Fruit fly (Drosophila melanogaster) whole organism, wandering third instar larva: ENCODE data around the gene CG14613.
A peak's percentile ranks its signal among the peaks of the same experiment; 100 is the strongest.

Experiments
- Abd-B ChIP-seq: fragments of >200 bp; optimal IDR thresholded peaks from 2 replicates; lab custom pipeline; 2017; ENCODE audit warnings: missing biosample characterization, missing genetic modification characterization
- CG9705 ChIP-seq: fragments of 200-800 bp; sonication (Bioruptor generic); optimal IDR thresholded peaks from 2 replicates; lab custom pipeline; 2018; ENCODE audit warnings: missing biosample characterization, mild to moderate bottlenecking, missing genetic modification characterization
- CrebA ChIP-seq: fragments of 200-800 bp; sonication (Bioruptor generic); optimal IDR thresholded peaks from 2 replicates; lab custom pipeline; 2016; ENCODE audit warnings: missing biosample characterization, mild to moderate bottlenecking, missing genetic modification characterization, borderline replicate concordance
- Dfd ChIP-seq: fragments of >200 bp; optimal IDR thresholded peaks from 2 replicates; lab custom pipeline; 2017; ENCODE audit warnings: missing biosample characterization, missing genetic modification characterization
- Dif ChIP-seq: fragments of 200-275, 200-300 bp; sonication (Bioruptor generic); optimal IDR thresholded peaks from 2 replicates; lab custom pipeline; 2018; ENCODE audit warnings: missing biosample characterization, missing genetic modification characterization; ENCODE audit not compliant: partially characterized antibody
- GATAd ChIP-seq: sonication (Bioruptor generic); optimal IDR thresholded peaks from 2 replicates; lab custom pipeline; 2016; ENCODE audit warnings: missing biosample characterization, missing genetic modification characterization
- Hnf4 ChIP-seq: fragments of 200-800 bp; sonication (Bioruptor generic); optimal IDR thresholded peaks from 2 replicates; lab custom pipeline; 2016; ENCODE audit warnings: missing biosample characterization, mild to moderate bottlenecking, missing genetic modification characterization
- Hr83 ChIP-seq: fragments of 200-300 bp; sonication (Bioruptor generic); optimal IDR thresholded peaks from 2 replicates; lab custom pipeline; 2016; ENCODE audit warnings: missing biosample characterization, mild to moderate bottlenecking, missing genetic modification characterization, moderate library complexity; ENCODE audit not compliant: poor library complexity, severe bottlenecking
- Jra ChIP-seq: sonication (Bioruptor generic); optimal IDR thresholded peaks from 2 replicates; lab custom pipeline; 2016; ENCODE audit warnings: missing biosample characterization, missing genetic modification characterization
- Mio ChIP-seq: sonication (Bioruptor generic); optimal IDR thresholded peaks from 2 replicates; lab custom pipeline; 2016; ENCODE audit warnings: missing biosample characterization, missing genetic modification characterization
- Myc ChIP-seq: fragments of >200 bp; optimal IDR thresholded peaks from 2 replicates; lab custom pipeline; 2017
- N ChIP-seq: fragments of >200 bp; optimal IDR thresholded peaks from 2 replicates; lab custom pipeline; 2018; ENCODE audit warnings: missing biosample characterization, missing external identifiers, missing genetic modification characterization
- OdsH ChIP-seq: fragments of 200-800 bp; sonication (Bioruptor generic); optimal IDR thresholded peaks from 2 replicates; lab custom pipeline; 2016; ENCODE audit warnings: missing biosample characterization, mild to moderate bottlenecking, missing genetic modification characterization
- Rel ChIP-seq, 2 experiments: fragments of 200-800 bp; sonication (Bioruptor generic) in 1 of 2; optimal IDR thresholded peaks; 2 replicates in 1 of 2; 3 replicates in 1 of 2; lab custom pipeline; 2016 to 2019; ENCODE audit warnings: mild to moderate bottlenecking in 2 of 2, missing biosample characterization in 2 of 2, missing genetic modification characterization in 2 of 2, moderate library complexity in 1 of 2
- Sp1 ChIP-seq: fragments of 200-800 bp; sonication (Bioruptor generic); optimal IDR thresholded peaks from 3 replicates; lab custom pipeline; 2019; ENCODE audit warnings: missing biosample characterization, mild to moderate bottlenecking, missing genetic modification characterization, moderate library complexity
- Vsx2 ChIP-seq: fragments of 200-300, 225-300 bp; sonication (Bioruptor generic); optimal IDR thresholded peaks from 2 replicates; lab custom pipeline; 2018; ENCODE audit warnings: missing biosample characterization, missing genetic modification characterization; ENCODE audit not compliant: partially characterized antibody
- brk ChIP-seq: fragments of 200-800 bp; sonication (Bioruptor generic); optimal IDR thresholded peaks from 2 replicates; lab custom pipeline; 2016; ENCODE audit warnings: missing biosample characterization, mild to moderate bottlenecking, missing genetic modification characterization
- dl ChIP-seq, 2 experiments: fragments of 175-275, 200-275 bp in 1 of 2; fragments of 200-275 bp in 1 of 2; sonication (Bioruptor generic); optimal IDR thresholded peaks; lab custom pipeline; 2018; ENCODE audit warnings: mild to moderate bottlenecking in 2 of 2, missing biosample characterization in 2 of 2, missing genetic modification characterization in 2 of 2, moderate library complexity in 2 of 2; ENCODE audit not compliant: partially characterized antibody in 2 of 2, insufficient read depth in 1 of 2
- dmrt93B ChIP-seq: fragments of 200-800 bp; sonication (Bioruptor generic); optimal IDR thresholded peaks from 2 replicates; lab custom pipeline; 2018; ENCODE audit warnings: missing biosample characterization, mild to moderate bottlenecking, missing genetic modification characterization
- ey ChIP-seq: fragments of 200-800 bp; sonication (Bioruptor generic); optimal IDR thresholded peaks from 2 replicates; lab custom pipeline; 2016; ENCODE audit warnings: missing biosample characterization, missing genetic modification characterization
- foxo ChIP-seq, 2 experiments: fragments of 200-800 bp; sonication (Bioruptor generic); optimal IDR thresholded peaks; 2 replicates in 1 of 2; 3 replicates in 1 of 2; lab custom pipeline; 2016 to 2017; ENCODE audit warnings: missing biosample characterization in 2 of 2, missing genetic modification characterization in 2 of 2
- h ChIP-seq: fragments of 200-800 bp; sonication (Bioruptor generic); optimal IDR thresholded peaks from 3 replicates; lab custom pipeline; 2016; ENCODE audit warnings: missing biosample characterization, mild to moderate bottlenecking, missing genetic modification characterization
- lola ChIP-seq: fragments of >200 bp; optimal IDR thresholded peaks from 2 replicates; lab custom pipeline; 2017; ENCODE audit warnings: missing biosample characterization, missing genetic modification characterization
- pan ChIP-seq: fragments of >200 bp; optimal IDR thresholded peaks from 2 replicates; lab custom pipeline; 2017
- psq ChIP-seq: fragments of 200-800 bp; sonication (Bioruptor generic); optimal IDR thresholded peaks from 3 replicates; lab custom pipeline; 2017; ENCODE audit warnings: missing biosample characterization, mild to moderate bottlenecking, missing genetic modification characterization, moderate library complexity
- rgr ChIP-seq: fragments of 200-800 bp; sonication (Bioruptor generic); optimal IDR thresholded peaks from 3 replicates; lab custom pipeline; 2016; ENCODE audit warnings: missing biosample characterization, mild to moderate bottlenecking, missing genetic modification characterization
- sage ChIP-seq: fragments of 200-800 bp; sonication (Bioruptor generic); optimal IDR thresholded peaks from 2 replicates; lab custom pipeline; 2016; ENCODE audit warnings: missing biosample characterization, mild to moderate bottlenecking, missing genetic modification characterization
- tai ChIP-seq: sonication (Bioruptor generic); optimal IDR thresholded peaks from 2 replicates; lab custom pipeline; 2016; ENCODE audit warnings: missing biosample characterization, missing genetic modification characterization

The CG14613 gene

DNA sequence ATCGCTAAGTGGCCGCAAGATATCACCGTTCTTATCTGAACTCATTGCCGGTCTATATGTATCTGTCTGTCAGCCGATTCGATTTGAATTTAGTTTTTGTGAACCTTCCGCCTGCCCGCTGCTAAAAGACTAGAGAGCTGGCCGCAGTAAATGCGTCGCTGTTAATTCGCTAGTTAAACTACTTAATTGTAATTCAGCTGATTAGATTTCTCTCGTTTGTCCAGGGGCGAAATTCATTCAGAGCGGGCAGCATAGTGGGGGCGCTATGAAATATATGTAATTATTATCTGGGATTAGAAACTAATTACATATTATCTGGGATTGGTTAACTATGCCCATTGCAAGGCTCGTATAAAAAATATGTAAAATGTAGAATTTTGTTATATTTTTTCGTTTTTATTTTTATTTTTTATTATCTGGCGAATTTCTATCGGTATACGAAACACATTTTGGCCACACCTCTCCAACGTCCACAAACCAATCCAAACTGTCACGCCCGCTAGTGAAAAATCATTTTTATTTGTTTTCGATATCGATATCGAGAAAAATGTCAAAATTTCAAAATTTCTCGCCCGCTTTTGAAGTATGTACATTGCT is 22.5 kb downstream of the CG14613 start, which contains the start of the genes CG14615 and tilB:
Gene CG14615, minus strand, starts transcription at position 301 of the 597 bp plus-strand sequence.
Gene tilB, plus strand, starts transcription at position 547 of the 597 bp plus-strand sequence.
- TF ChIP-seq Sp1 (no peak), ey (no peak), lola (no peak), GATAd (GFP tag; lab: Kevin White, UChicago) (no peak), CrebA (GFP tag; lab: Kevin White, UChicago) (no peak), Hr83 (GFP tag; lab: Kevin White, UChicago) (no peak), Abd-B (no peak), brk (GFP tag; lab: Kevin White, UChicago) (no peak)

DNA sequence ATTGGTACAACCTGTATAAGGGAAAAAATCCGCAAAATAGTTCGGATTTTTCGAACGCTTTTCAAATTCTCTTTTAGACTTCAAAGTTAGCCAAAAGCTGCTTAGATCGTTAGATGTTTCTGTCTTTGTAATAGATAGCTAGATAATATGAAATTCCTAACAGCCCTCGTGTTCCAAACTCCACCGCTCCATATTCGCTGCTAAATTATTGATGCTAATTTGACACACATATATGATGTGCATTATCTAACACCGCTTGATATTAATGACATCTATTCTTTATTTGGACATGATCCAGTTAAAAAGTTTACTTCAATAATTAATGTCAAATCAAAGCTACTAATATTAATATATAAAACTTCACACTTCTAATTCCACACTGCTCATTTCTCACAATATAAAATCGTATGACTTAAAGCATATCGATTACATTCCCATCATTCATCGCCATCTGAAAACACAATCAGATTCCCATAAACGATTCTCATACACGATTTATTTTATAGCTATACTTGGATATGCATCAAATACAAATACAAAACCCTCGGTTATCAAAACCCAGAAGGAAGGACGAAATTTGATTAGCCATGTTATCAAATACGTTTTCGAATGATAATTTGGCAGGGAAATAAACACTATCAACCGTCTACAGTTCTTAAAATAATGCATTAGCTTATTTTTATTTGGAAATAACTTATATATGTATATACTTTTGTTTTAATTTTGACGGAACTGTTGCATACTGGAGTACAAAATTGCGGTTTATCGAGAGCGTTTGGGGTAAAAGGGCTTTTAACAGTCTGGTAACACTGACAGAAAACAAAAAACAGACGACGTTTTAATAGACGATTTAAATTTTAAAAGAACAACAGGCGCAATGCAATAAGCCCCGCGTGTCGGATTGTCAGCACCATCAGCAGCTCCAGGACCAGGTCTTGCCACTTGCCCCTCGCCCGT is 27.6 kb downstream of the CG14613 start, which contains the start of gene CG14621:
Gene CG14621, plus strand, starts transcription at position 274 of the 957 bp plus-strand sequence.
- no peak for TF ChIP-seq rgr
- no peak for TF ChIP-seq lola
- TF ChIP-seq Rel (GFP tag; optimal IDR thresholded peaks at IDR 0.05; lab: Kevin White, UChicago) = no peak
- TF ChIP-seq Rel (tag; optimal IDR thresholded peaks at IDR 0.05; lab: Kevin White, UChicago) = no peak
- TF ChIP-seq Jra (GFP tag; lab: Kevin White, UChicago) = no peak
- TF ChIP-seq psq (GFP tag; lab: Kevin White, UChicago) = no peak
- no peak for TF ChIP-seq dmrt93B (GFP tag; lab: Kevin White, UChicago)
- TF ChIP-seq Dif (GFP tag; lab: Kevin White, UChicago) = peak; percentile 84
- TF ChIP-seq OdsH (GFP tag; lab: Kevin White, UChicago) = peak; percentile 1
- peak; percentile 25 for TF ChIP-seq tai (GFP tag; lab: Kevin White, UChicago)
- peak; percentile 3 to 49 for TF ChIP-seq dl (GFP tag; optimal IDR thresholded peaks at IDR 0.05; lab: Kevin White, UChicago; ENCODE audit: insufficient read depth in 1 of 2, partially characterized antibody in 2 of 2)
- TF ChIP-seq GATAd (GFP tag; lab: Kevin White, UChicago) = no peak
- peak; percentile 97 for TF ChIP-seq Vsx2 (GFP tag; lab: Kevin White, UChicago)
- TF ChIP-seq sage (GFP tag; lab: Kevin White, UChicago) = peak; percentile 22
- no peak for TF ChIP-seq h (GFP tag; lab: Kevin White, UChicago)
- TF ChIP-seq pan (lab: Kevin White, UChicago) = no peak
- TF ChIP-seq Hnf4 (GFP tag; lab: Kevin White, UChicago) = no peak
- TF ChIP-seq N = no peak

dm6 chrX:22443518-22443917 is 28.3 kb downstream of the CG14613 start:
- TF ChIP-seq foxo (GFP tag; optimal IDR thresholded peaks at IDR 0.05; lab: Kevin White, UChicago) (peak in 1 of 2 experiments; percentile 2), Abd-B (no peak)
- TF ChIP-seq, all 38 proteins: peak for 1

- TF ChIP-seq N (peak; percentile 40), Myc (peak; percentile 79), lola (no peak), CG9705 (GFP tag; lab: Kevin White, UChicago) (no peak), Jra (GFP tag; lab: Kevin White, UChicago) (no peak), Hnf4 (GFP tag; lab: Kevin White, UChicago) (no peak), OdsH (GFP tag; lab: Kevin White, UChicago) (no peak), Vsx2 (GFP tag; lab: Kevin White, UChicago) (peak; percentile 72)
- TF ChIP-seq, all 38 proteins: peak for 3
These were observed 28.8 kb downstream of the CG14613 start for dm6 chrX:22443046-22443445.

dm6 chrX:22432929-22433605 is 38.8 kb downstream of the CG14613 start:
- TF ChIP-seq N (peak; percentile 23), Mio (GFP tag; lab: Kevin White, UChicago) (peak; percentile 91), Myc (peak; percentile 21), GATAd (GFP tag; lab: Kevin White, UChicago) (peak; percentile 25), CrebA (GFP tag; lab: Kevin White, UChicago) (peak; percentile 92), Dfd (GFP tag; lab: Kevin White, UChicago) (peak; percentile 100), pan (lab: Kevin White, UChicago) (peak; percentile 100)
